Fruit fly (Drosophila melanogaster) whole organism: Measurements from ENCODE around the gene Rbf2.

Experiments
- CG8478 ChIP-seq: fragments of >200 bp; optimal IDR thresholded peaks from 2 replicates; lab custom pipeline; 2018; ENCODE audit warnings: inconsistent platforms
- EcR ChIP-seq, 2 experiments: fragments of >200 bp; optimal IDR thresholded peaks; 2 replicates each; lab custom pipeline; 2017; ENCODE audit warnings: missing biosample characterization in 2 of 2, missing genetic modification characterization in 2 of 2, missing genetic modification reagents in 2 of 2
- psq ChIP-seq: fragments of >200 bp; optimal IDR thresholded peaks from 2 replicates; lab custom pipeline; 2017
- usp ChIP-seq: fragments of >200 bp; optimal IDR thresholded peaks from 2 replicates; lab custom pipeline; 2017; ENCODE audit warnings: missing biosample characterization, missing genetic modification characterization, mixed read lengths

DNA sequence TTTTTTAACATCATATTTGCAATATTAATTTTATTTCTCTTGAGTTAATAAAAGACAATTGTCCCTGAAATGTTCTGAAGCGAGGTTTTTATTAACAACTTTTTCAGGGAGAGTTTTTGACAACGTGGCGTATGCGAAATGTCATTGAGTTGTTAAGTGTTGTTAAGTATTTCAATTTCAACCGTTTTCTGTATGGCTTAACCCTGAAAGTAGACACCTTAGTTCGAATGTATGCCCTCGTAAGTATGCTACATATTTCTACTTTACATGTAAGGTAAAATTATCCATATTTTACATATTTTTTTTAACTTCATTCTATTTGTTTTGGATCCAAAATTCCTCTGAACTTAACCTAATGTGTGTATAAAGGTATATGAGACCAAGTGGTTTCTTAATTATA lies 38.8 kb downstream of the Rbf2 start:
- TF ChIP-seq psq (lab: Kevin White, UChicago) (no peak), CG8478 (lab: Kevin White, UChicago) (no peak), usp (GFP tag; lab: Kevin White, UChicago) (no peak), EcR (GFP tag; optimal IDR thresholded peaks at IDR 0.05; lab: Kevin White, UChicago) (no peak)
